Worm (Caenorhabditis elegans) whole organism, L2 larva: ENCODE measurements around the gene eef-1G.

Experiments
- blmp-1 ChIP-seq: sonication (generic microtip); optimal IDR thresholded peaks from 2 replicates; lab custom pipeline; 2017; ENCODE audit warnings: missing genetic modification characterization, mild to moderate bottlenecking, missing compliant biosample characterization, antibody characterized with exemption, moderate library complexity; ENCODE audit not compliant: insufficient read depth
- ceh-16 ChIP-seq: fragments of 150-350 bp; optimal IDR thresholded peaks from 2 replicates; lab custom pipeline; 2014; ENCODE audit warnings: missing biosample characterization, missing genetic modification characterization
- dmd-4 ChIP-seq: sonication (generic microtip); optimal IDR thresholded peaks from 2 replicates; lab custom pipeline; 2017; ENCODE audit warnings: missing biosample characterization, missing genetic modification characterization
- egl-27 ChIP-seq: sonication (generic microtip); optimal IDR thresholded peaks from 3 replicates; lab custom pipeline; 2017; ENCODE audit warnings: missing biosample characterization, missing genetic modification reagents, missing genetic modification characterization
- mdl-1 ChIP-seq, 2 experiments: fragments of 150-350 bp in 1 of 2; sonication (generic microtip) in 1 of 2; optimal IDR thresholded peaks; 2 replicates each; lab custom pipeline; 2017; ENCODE audit warnings: missing biosample characterization in 2 of 2, missing genetic modification characterization in 2 of 2
- nhr-11 ChIP-seq: fragments of 150-350 bp; optimal IDR thresholded peaks from 2 replicates; lab custom pipeline; 2014; ENCODE audit warnings: missing biosample characterization, missing genetic modification characterization
- snpc-4 ChIP-seq: fragments of 150-350 bp; optimal IDR thresholded peaks from 2 replicates; lab custom pipeline; 2014; ENCODE audit warnings: missing biosample characterization, missing genetic modification characterization
- ztf-1 ChIP-seq: fragments of 200-800 bp; sonication (Bioruptor generic); conservative IDR thresholded peaks from 2 replicates; pipeline ENCODE4 v1.3.6; 2022; ENCODE audit warnings: missing genetic modification characterization, missing compliant biosample characterization
- ztf-11 ChIP-seq: sonication (generic microtip); optimal IDR thresholded peaks from 2 replicates; lab custom pipeline; 2017; ENCODE audit warnings: missing biosample characterization, missing genetic modification characterization

- no peak for TF ChIP-seq mdl-1 (tag; optimal IDR thresholded peaks at IDR 0.05; lab: Kevin White, UChicago)
- TF ChIP-seq egl-27 (tag; lab: Kevin White, UChicago): no peak
- no peak for TF ChIP-seq ztf-1 (GFP tag; lab: Robert Waterston, UW)
- no peak for TF ChIP-seq snpc-4 (tag; lab: Kevin White, UChicago)
- no peak for TF ChIP-seq nhr-11 (tag; lab: Kevin White, UChicago)
- TF ChIP-seq ztf-11 (tag; lab: Kevin White, UChicago): no peak
- TF ChIP-seq dmd-4 (tag; lab: Kevin White, UChicago): no peak
- TF ChIP-seq ceh-16 (tag; lab: Kevin White, UChicago): no peak
- no peak for TF ChIP-seq blmp-1
Measured at ce11 chrV:10938739-10939138, 26.8 kb upstream of the eef-1G start, which contains the start of gene F17C11.11.
